Fruit fly (Drosophila melanogaster) whole organism, embryonic: ENCODE results near the gene rempA.
A peak's percentile ranks its signal among the peaks of the same experiment; 100 is the strongest.

Source experiments
- BEAF-32 ChIP-seq: fragments of 200-800 bp; sonication (Bioruptor generic); optimal IDR thresholded peaks from 3 replicates; lab custom pipeline; 2017; ENCODE audit warnings: missing biosample characterization, missing genetic modification characterization, mild to moderate bottlenecking, moderate library complexity, missing genetic modification reagents
- Bdp1 ChIP-seq: fragments of 200-800 bp; sonication (Bioruptor generic); optimal IDR thresholded peaks from 3 replicates; lab custom pipeline; 2016; ENCODE audit warnings: missing biosample characterization, missing genetic modification characterization
- CG10267 ChIP-seq: fragments of 200-800 bp; sonication (Bioruptor generic); optimal IDR thresholded peaks from 2 replicates; lab custom pipeline; 2018; ENCODE audit warnings: missing biosample characterization, mild to moderate bottlenecking, missing genetic modification characterization, moderate library complexity
- CG10321 ChIP-seq: fragments of 200-800 bp; sonication (Bioruptor generic); IDR thresholded peaks from 2 replicates; pipeline ENCODE4 v1.3.6; 2022; ENCODE audit warnings: missing biosample characterization, missing genetic modification characterization
- CG10979 ChIP-seq: fragments of 200-800 bp; sonication (Bioruptor generic); optimal IDR thresholded peaks from 2 replicates; lab custom pipeline; 2018; ENCODE audit warnings: missing biosample characterization, mild to moderate bottlenecking, missing genetic modification characterization, moderate library complexity
- CG11247 ChIP-seq: fragments of 200-800 bp; sonication (Bioruptor generic); IDR thresholded peaks from 2 replicates; pipeline ENCODE4 v1.3.6; 2022; ENCODE audit warnings: missing biosample characterization, missing genetic modification characterization
- CG13123 ChIP-seq: fragments of 200-800 bp; sonication (Bioruptor generic); optimal IDR thresholded peaks from 2 replicates; lab custom pipeline; 2016; ENCODE audit warnings: missing biosample characterization, missing genetic modification characterization
- CG13296 ChIP-seq: fragments of 200-800 bp; sonication (Bioruptor generic); optimal IDR thresholded peaks from 3 replicates; lab custom pipeline; 2018; ENCODE audit warnings: missing biosample characterization, mild to moderate bottlenecking, missing genetic modification characterization
- CG1602 ChIP-seq: fragments of 200-800 bp; sonication (Bioruptor generic); optimal IDR thresholded peaks from 3 replicates; lab custom pipeline; 2016; ENCODE audit warnings: missing biosample characterization, missing genetic modification characterization
- CG17385 ChIP-seq: fragments of 200-800 bp; sonication (Bioruptor generic); optimal IDR thresholded peaks from 3 replicates; lab custom pipeline; 2018; ENCODE audit warnings: missing biosample characterization, mild to moderate bottlenecking, missing genetic modification characterization
- CG17612 ChIP-seq: fragments of 200-800 bp; sonication (Bioruptor generic); IDR thresholded peaks from 2 replicates; pipeline ENCODE4 v1.3.6; 2022; ENCODE audit warnings: missing biosample characterization, missing genetic modification characterization
- CG18011 ChIP-seq: fragments of 200-800 bp; sonication (Bioruptor generic); optimal IDR thresholded peaks from 2 replicates; lab custom pipeline; 2017; ENCODE audit warnings: missing biosample characterization, missing genetic modification characterization, mild to moderate bottlenecking, moderate library complexity, missing genotype
- CG1832 ChIP-seq: fragments of 200-800 bp; sonication (Bioruptor generic); optimal IDR thresholded peaks from 2 replicates; lab custom pipeline; 2017; ENCODE audit warnings: missing biosample characterization, mild to moderate bottlenecking, missing genetic modification characterization, inconsistent platforms
- CG2120 ChIP-seq: fragments of 200-800 bp; sonication (Bioruptor generic); optimal IDR thresholded peaks from 3 replicates; lab custom pipeline; 2016; ENCODE audit warnings: missing biosample characterization, missing genetic modification characterization
- CG3065 ChIP-seq: fragments of 200-800 bp; sonication (Bioruptor generic); optimal IDR thresholded peaks from 2 replicates; lab custom pipeline; 2016; ENCODE audit warnings: missing biosample characterization, missing genetic modification characterization
- CG31224 ChIP-seq: fragments of 200-800 bp; sonication (Bioruptor generic); IDR thresholded peaks from 2 replicates; pipeline ENCODE4 v1.3.6; 2022; ENCODE audit warnings: missing biosample characterization, missing genetic modification characterization
- CG32532 ChIP-seq: fragments of 200-800 bp; sonication (Bioruptor generic); IDR thresholded peaks from 2 replicates; pipeline ENCODE4 v1.3.6; 2022; ENCODE audit warnings: missing biosample characterization, missing genetic modification characterization
- CG4707 ChIP-seq: fragments of 200-800 bp; sonication (Bioruptor generic); optimal IDR thresholded peaks from 2 replicates; lab custom pipeline; 2018; ENCODE audit warnings: missing biosample characterization, mild to moderate bottlenecking, missing genetic modification characterization, moderate library complexity
- CG4854 ChIP-seq: fragments of 200-800 bp; sonication (Bioruptor generic); optimal IDR thresholded peaks from 2 replicates; lab custom pipeline; 2016; ENCODE audit warnings: missing biosample characterization, missing genetic modification characterization, inconsistent platforms
- CG6254 ChIP-seq: fragments of 200-800 bp; sonication (Bioruptor generic); optimal IDR thresholded peaks from 3 replicates; lab custom pipeline; 2017; ENCODE audit warnings: mild to moderate bottlenecking, missing biosample characterization, missing genetic modification reagents, missing genetic modification characterization
- CG7357 ChIP-seq: fragments of 200-800 bp; sonication (Bioruptor generic); IDR thresholded peaks from 3 replicates; pipeline ENCODE4 v1.3.6; 2022; ENCODE audit warnings: missing biosample characterization, missing genetic modification characterization
- CG7745 ChIP-seq: fragments of 200-800 bp; sonication (Bioruptor generic); optimal IDR thresholded peaks from 2 replicates; lab custom pipeline; 2018; ENCODE audit warnings: missing biosample characterization, mild to moderate bottlenecking, missing genetic modification characterization, moderate library complexity
- CG7963 ChIP-seq: fragments of 200-800 bp; sonication (Bioruptor generic); IDR thresholded peaks from 3 replicates; pipeline ENCODE4 v1.3.6; 2022; ENCODE audit warnings: missing biosample characterization, missing genetic modification characterization; ENCODE audit not compliant: partially characterized antibody
- CG8944 ChIP-seq: fragments of 200-800 bp; sonication (Bioruptor generic); optimal IDR thresholded peaks from 3 replicates; lab custom pipeline; 2016; ENCODE audit warnings: missing biosample characterization, missing genetic modification characterization
- CG9727 ChIP-seq: fragments of 200-800 bp; sonication (Bioruptor generic); optimal IDR thresholded peaks from 3 replicates; lab custom pipeline; 2017; ENCODE audit warnings: missing biosample characterization, mild to moderate bottlenecking, missing genetic modification characterization
- CG9817 ChIP-seq: fragments of 200-800 bp; sonication (Bioruptor generic); optimal IDR thresholded peaks from 2 replicates; lab custom pipeline; 2018; ENCODE audit warnings: missing biosample characterization, mild to moderate bottlenecking, missing genetic modification characterization, moderate library complexity
- D ChIP-seq, 2 experiments: fragments of 200-800 bp in 1 of 2; fragments of >200 bp in 1 of 2; sonication (Bioruptor generic) in 1 of 2; optimal IDR thresholded peaks; 2 replicates in 1 of 2; 3 replicates in 1 of 2; lab custom pipeline; 2017; ENCODE audit warnings: mild to moderate bottlenecking in 1 of 2, missing biosample characterization in 1 of 2, missing genetic modification characterization in 1 of 2, missing genetic modification reagents in 1 of 2
- Deaf1 ChIP-seq: fragments of 200-800 bp; optimal IDR thresholded peaks from 3 replicates; lab custom pipeline; 2019; ENCODE audit warnings: missing biosample characterization, mild to moderate bottlenecking, missing genetic modification characterization, moderate library complexity
- Dip3 ChIP-seq: fragments of 200-800 bp; sonication (Bioruptor generic); optimal IDR thresholded peaks from 3 replicates; lab custom pipeline; 2016; ENCODE audit warnings: missing biosample characterization, missing genetic modification characterization
- Drgx ChIP-seq: fragments of 200-800 bp; sonication (Bioruptor generic); IDR thresholded peaks from 2 replicates; pipeline ENCODE4 v1.3.6; 2022; ENCODE audit warnings: missing biosample characterization, missing genetic modification characterization
- Fer3 ChIP-seq: fragments of 200-800 bp; sonication (Bioruptor generic); optimal IDR thresholded peaks from 2 replicates; lab custom pipeline; 2018; ENCODE audit warnings: missing biosample characterization, mild to moderate bottlenecking, missing genetic modification characterization, moderate library complexity
- Gsc ChIP-seq: fragments of 200-800 bp; sonication (Bioruptor generic); IDR thresholded peaks from 2 replicates; pipeline ENCODE4 v1.3.6; 2022; ENCODE audit warnings: missing biosample characterization, missing genetic modification characterization
- HLHmδ ChIP-seq: fragments of 200-800 bp; sonication (Bioruptor generic); optimal IDR thresholded peaks from 2 replicates; lab custom pipeline; 2018; ENCODE audit warnings: missing biosample characterization, mild to moderate bottlenecking, missing genetic modification characterization, moderate library complexity
- Sox102F ChIP-seq: fragments of 200-800 bp; sonication (Bioruptor generic); optimal IDR thresholded peaks from 2 replicates; lab custom pipeline; 2018; ENCODE audit warnings: missing biosample characterization, mild to moderate bottlenecking, missing genetic modification characterization, moderate library complexity
- Taf1 ChIP-seq: fragments of 200-800 bp; sonication (Bioruptor generic); IDR thresholded peaks from 2 replicates; pipeline ENCODE4 v1.3.6; 2022; ENCODE audit warnings: missing biosample characterization, missing genetic modification characterization
- YL-1 ChIP-seq: fragments of 200-800 bp; sonication (Bioruptor generic); optimal IDR thresholded peaks from 3 replicates; lab custom pipeline; 2017; ENCODE audit warnings: missing biosample characterization, mild to moderate bottlenecking, missing genetic modification characterization
- az2 ChIP-seq: fragments of 200-800 bp; sonication (Bioruptor generic); optimal IDR thresholded peaks from 3 replicates; lab custom pipeline; 2016; ENCODE audit warnings: missing biosample characterization, missing genetic modification characterization
- crp ChIP-seq, 2 experiments: fragments of 200-800 bp; sonication (Bioruptor generic); optimal IDR thresholded peaks; 2 replicates in 1 of 2; 3 replicates in 1 of 2; lab custom pipeline; 2017; ENCODE audit warnings: missing biosample characterization in 2 of 2, missing genetic modification characterization in 2 of 2, mild to moderate bottlenecking in 1 of 2, moderate library complexity in 1 of 2
- fru ChIP-seq: fragments of >200 bp; optimal IDR thresholded peaks from 2 replicates; lab custom pipeline; 2017
- gce ChIP-seq: fragments of 200-800 bp; sonication (Bioruptor generic); IDR thresholded peaks from 3 replicates; pipeline ENCODE4 v1.3.6; 2022; ENCODE audit warnings: missing biosample characterization, missing genetic modification characterization
- lmd ChIP-seq: fragments of 200-800 bp; sonication (Bioruptor generic); IDR thresholded peaks from 2 replicates; pipeline ENCODE4 v1.3.6; 2022; ENCODE audit warnings: missing biosample characterization, missing genetic modification characterization
- maf-S ChIP-seq: fragments of 200-800 bp; sonication (Bioruptor generic); optimal IDR thresholded peaks from 2 replicates; lab custom pipeline; 2016; ENCODE audit warnings: missing biosample characterization, missing genetic modification characterization
- onecut ChIP-seq: fragments of 200-800 bp; sonication (Bioruptor generic); IDR thresholded peaks from 2 replicates; pipeline ENCODE4 v1.3.6; 2022; ENCODE audit warnings: missing biosample characterization, missing genetic modification characterization
- pb ChIP-seq: fragments of 200-800 bp; sonication (Bioruptor generic); optimal IDR thresholded peaks from 3 replicates; lab custom pipeline; 2016; ENCODE audit warnings: missing biosample characterization, missing genetic modification characterization
- salm ChIP-seq: fragments of 200-800 bp; sonication (Bioruptor generic); optimal IDR thresholded peaks from 2 replicates; lab custom pipeline; 2018; ENCODE audit warnings: missing biosample characterization, mild to moderate bottlenecking, missing genetic modification characterization
- schlank ChIP-seq: fragments of 200-800 bp; sonication (Bioruptor generic); optimal IDR thresholded peaks from 2 replicates; lab custom pipeline; 2018; ENCODE audit warnings: missing biosample characterization, mild to moderate bottlenecking, missing genetic modification characterization
- sob ChIP-seq: fragments of 200-800 bp; sonication (Bioruptor generic); IDR thresholded peaks from 2 replicates; pipeline ENCODE4 v1.3.6; 2022; ENCODE audit warnings: missing biosample characterization, missing genetic modification characterization
- sqz ChIP-seq: fragments of 200-800 bp; sonication (Bioruptor generic); optimal IDR thresholded peaks from 3 replicates; lab custom pipeline; 2018; ENCODE audit warnings: missing biosample characterization, mild to moderate bottlenecking, missing genetic modification characterization
- tgo ChIP-seq: fragments of 200-800 bp; sonication (Bioruptor generic); IDR thresholded peaks from 3 replicates; pipeline ENCODE4 v1.3.6; 2022; ENCODE audit warnings: missing biosample characterization, missing genetic modification characterization
- trh ChIP-seq: fragments of 200-800 bp; sonication (Bioruptor generic); optimal IDR thresholded peaks from 2 replicates; lab custom pipeline; 2016; ENCODE audit warnings: missing biosample characterization, missing genetic modification characterization
- wdn ChIP-seq: fragments of 200-800 bp; sonication (Bioruptor generic); IDR thresholded peaks from 2 replicates; pipeline ENCODE4 v1.3.6; 2022; ENCODE audit warnings: missing biosample characterization, missing genetic modification characterization

Gene rempA

dm6 chr2L:512028-512427 is 48.1 kb downstream of the rempA start (continued):
- no peak for TF ChIP-seq fru (lab: Kevin White, UChicago)
- no peak for TF ChIP-seq HLHmδ (GFP tag; lab: Kevin White, UChicago)
- TF ChIP-seq CG1832 (GFP tag; lab: Kevin White, UChicago): no peak
- TF ChIP-seq CG6254 (GFP tag; lab: Kevin White, UChicago): no peak
- peak; percentile 25; the same call in 1 of the 2 replicates for TF ChIP-seq sob (GFP tag; lab: Robert Waterston, UW)
- no peak for TF ChIP-seq CG7745 (tag; lab: Kevin White, UChicago)
- TF ChIP-seq CG4854 (GFP tag; lab: Kevin White, UChicago): peak; percentile 12
- TF ChIP-seq CG13296 (GFP tag; lab: Kevin White, UChicago): no peak
- TF ChIP-seq Fer3 (tag; lab: Kevin White, UChicago): peak; percentile 1
- no peak for TF ChIP-seq D (optimal IDR thresholded peaks at IDR 0.05; lab: Kevin White, UChicago)
- peak; percentile 14 for TF ChIP-seq D (GFP tag; optimal IDR thresholded peaks at IDR 0.05; lab: Kevin White, UChicago)
- no peak for TF ChIP-seq YL-1
- peak; percentile 68 for TF ChIP-seq lmd (GFP tag; lab: Robert Waterston, UW)
- TF ChIP-seq CG1602: peak; percentile 50
- no peak for TF ChIP-seq Dip3 (GFP tag; lab: Kevin White, UChicago)
- TF ChIP-seq Drgx: no peak
- TF ChIP-seq crp (GFP tag; optimal IDR thresholded peaks at IDR 0.05; lab: Kevin White, UChicago): no peak
- peak; percentile 52; the same call in 1 of the 2 replicates for TF ChIP-seq CG17612 (GFP tag; lab: Robert Waterston, UW)
- TF ChIP-seq BEAF-32 (GFP tag; lab: Kevin White, UChicago): no peak
- peak; percentile 52 for TF ChIP-seq wdn (GFP tag; lab: Robert Waterston, UW)
- no peak for TF ChIP-seq Deaf1 (tag; lab: Kevin White, UChicago)
- no peak for TF ChIP-seq Bdp1
- TF ChIP-seq salm (tag; lab: Kevin White, UChicago): peak; percentile 21
- peak; percentile 64 for TF ChIP-seq CG17385 (GFP tag; lab: Kevin White, UChicago)
- TF ChIP-seq CG11247 (GFP tag; lab: Robert Waterston, UW): peak; percentile 54
- TF ChIP-seq gce (GFP tag; lab: Robert Waterston, UW): 0 out of 3 replicates have a peak, but pooled peaks have one; percentile 41
- TF ChIP-seq trh (GFP tag; lab: Kevin White, UChicago): peak; percentile 46
- TF ChIP-seq CG2120: peak; percentile 63
- no peak for TF ChIP-seq CG3065 (GFP tag; lab: Kevin White, UChicago)
- TF ChIP-seq CG9817 (tag; lab: Kevin White, UChicago): peak; percentile 27
- TF ChIP-seq CG10979: peak; percentile 37
- no peak for TF ChIP-seq schlank
- no peak for TF ChIP-seq CG31224 (GFP tag; lab: Robert Waterston, UW)
- peak; percentile 65 for TF ChIP-seq az2 (GFP tag; lab: Kevin White, UChicago)
- TF ChIP-seq CG7357 (GFP tag; lab: Robert Waterston, UW): no peak
- no peak for TF ChIP-seq CG8944 (GFP tag; lab: Kevin White, UChicago)
- peak; percentile 14 for TF ChIP-seq maf-S (GFP tag; lab: Kevin White, UChicago)
- no peak for TF ChIP-seq CG10267 (tag; lab: Kevin White, UChicago)
- TF ChIP-seq Taf1 (GFP tag; lab: Robert Waterston, UW): no peak
- TF ChIP-seq CG7963 (GFP tag; lab: Robert Waterston, UW): no peak
- TF ChIP-seq CG13123 (GFP tag; lab: Kevin White, UChicago): peak; percentile 23
- no peak for TF ChIP-seq sqz (GFP tag; lab: Kevin White, UChicago)
- TF ChIP-seq Gsc: no peak
- no peak for TF ChIP-seq CG18011 (GFP tag; lab: Kevin White, UChicago)
- peak; percentile 40 for TF ChIP-seq CG4707
- TF ChIP-seq Sox102F (GFP tag; lab: Kevin White, UChicago): peak; percentile 85
- peak; percentile 60 for TF ChIP-seq CG9727 (GFP tag; lab: Kevin White, UChicago)
- TF ChIP-seq pb (GFP tag; lab: Kevin White, UChicago): no peak
- TF ChIP-seq CG10321 (GFP tag; lab: Robert Waterston, UW): no peak
- peak; percentile 11; the same call in 1 of the 2 replicates for TF ChIP-seq CG32532
- TF ChIP-seq onecut (GFP tag; lab: Robert Waterston, UW): peak; percentile 57; the same call in 1 of the 2 replicates
- TF ChIP-seq tgo (GFP tag; lab: Robert Waterston, UW): peak; percentile 73
